Worm (Caenorhabditis elegans) whole organism, young adult: ENCODE results near the gene fbxb-115.

ENCODE experiments used
- F37B4.10 ChIP-seq: fragments of 200-800 bp; sonication (Bioruptor generic); IDR thresholded peaks from 2 replicates; pipeline ENCODE4 v1.3.6; 2022; ENCODE audit warnings: missing genetic modification characterization, missing compliant biosample characterization
- Y67H2A.10 ChIP-seq: fragments of 200-800 bp; sonication (Bioruptor generic); conservative IDR thresholded peaks from 2 replicates; pipeline ENCODE4 v1.3.6; 2022; ENCODE audit warnings: missing genetic modification reagents, missing genetic modification characterization, missing compliant biosample characterization
- athp-1 ChIP-seq: sonication (generic microtip); optimal IDR thresholded peaks from 2 replicates; lab custom pipeline; 2017; ENCODE audit warnings: mild to moderate bottlenecking, missing genetic modification characterization, missing compliant biosample characterization
- attf-6 ChIP-seq: fragments of 200-800 bp; sonication (Bioruptor generic); IDR thresholded peaks from 2 replicates; pipeline ENCODE4 v1.3.6; 2022; ENCODE audit warnings: missing genetic modification reagents, missing genetic modification characterization, missing compliant biosample characterization
- dpl-1 ChIP-seq: fragments of 150-350 bp; optimal IDR thresholded peaks from 2 replicates; lab custom pipeline; 2014; ENCODE audit warnings: missing biosample characterization, missing genetic modification reagents, missing genetic modification characterization
- hmg-1.2 ChIP-seq: fragments of 200-800 bp; sonication (Bioruptor generic); IDR thresholded peaks from 2 replicates; pipeline ENCODE4 v1.3.6; 2022; ENCODE audit warnings: missing genetic modification reagents, missing genetic modification characterization, missing compliant biosample characterization
- lsl-1 ChIP-seq: fragments of 200-800 bp; sonication (Bioruptor generic); optimal IDR thresholded peaks from 2 replicates; lab custom pipeline; 2018; ENCODE audit warnings: mild to moderate bottlenecking, missing genetic modification characterization, moderate library complexity, missing compliant biosample characterization
- madf-10 ChIP-seq: sonication (generic microtip); optimal IDR thresholded peaks from 2 replicates; lab custom pipeline; 2016; ENCODE audit warnings: mild to moderate bottlenecking, missing genetic modification characterization, missing compliant biosample characterization
- nfya-1 ChIP-seq: sonication (generic microtip); optimal IDR thresholded peaks from 2 replicates; lab custom pipeline; 2017; ENCODE audit warnings: antibody characterized with exemption, missing compliant biosample characterization, missing genetic modification characterization, borderline replicate concordance; ENCODE audit not compliant: insufficient read depth
- pha-4 ChIP-seq: fragments of 150-350 bp; sonication (generic microtip); optimal IDR thresholded peaks from 2 replicates; lab custom pipeline; 2014; ENCODE audit warnings: missing biosample characterization, missing genetic modification reagents, missing genetic modification characterization
- unc-130 ChIP-seq: sonication (generic microtip); optimal IDR thresholded peaks from 2 replicates; lab custom pipeline; 2016; ENCODE audit warnings: missing genetic modification reagents, missing genetic modification characterization, missing compliant biosample characterization
- zim-3 ChIP-seq: sonication (generic microtip); optimal IDR thresholded peaks from 2 replicates; lab custom pipeline; 2017; ENCODE audit warnings: mild to moderate bottlenecking, missing genetic modification characterization, moderate library complexity, missing compliant biosample characterization

DNA sequence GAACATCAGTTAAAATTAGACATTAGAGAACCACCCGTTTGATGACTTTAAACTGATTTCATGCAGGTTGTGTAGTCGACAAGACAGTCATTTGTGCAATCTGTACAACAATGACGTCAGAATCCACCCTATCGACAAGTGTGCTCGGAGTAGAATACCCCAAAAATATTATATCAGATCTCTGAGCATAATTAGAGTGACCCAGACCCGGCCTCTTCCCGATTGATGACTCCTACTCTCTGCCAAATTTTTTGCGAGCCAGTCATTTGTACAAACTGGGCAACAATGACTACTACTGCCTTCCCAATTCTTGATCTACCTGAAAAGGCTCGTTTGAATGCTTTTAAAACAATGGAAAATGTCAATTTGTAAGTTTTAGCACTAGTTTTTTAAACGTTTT lies at the start of gene fbxb-115, which contains the start of gene fbxb-1:
- TF ChIP-seq dpl-1 (GFP tag; lab: Kevin White, UChicago) (no peak), F37B4.10 (no peak), athp-1 (tag; lab: Kevin White, UChicago) (no peak), Y67H2A.10 (GFP tag; lab: Robert Waterston, UW) (no peak), unc-130 (no peak), lsl-1 (GFP tag; lab: Kevin White, UChicago) (no peak), zim-3 (no peak), hmg-1.2 (GFP tag; lab: Robert Waterston, UW) (no peak), pha-4 (tag; lab: Kevin White, UChicago) (no peak), attf-6 (GFP tag; lab: Robert Waterston, UW) (no peak), nfya-1 (no peak), madf-10 (tag; lab: Kevin White, UChicago) (no peak)
